Fruit fly (Drosophila melanogaster) whole organism, wandering third instar larva: Measurements from ENCODE around the gene CG31199.

Experiments
- Abd-B ChIP-seq: fragments of >200 bp; optimal IDR thresholded peaks from 2 replicates; lab custom pipeline; 2017; ENCODE audit warnings: missing biosample characterization, missing genetic modification characterization
- CrebA ChIP-seq: fragments of 200-800 bp; sonication (Bioruptor generic); optimal IDR thresholded peaks from 2 replicates; lab custom pipeline; 2016; ENCODE audit warnings: missing biosample characterization, mild to moderate bottlenecking, missing genetic modification characterization, borderline replicate concordance
- Myc ChIP-seq: fragments of >200 bp; optimal IDR thresholded peaks from 2 replicates; lab custom pipeline; 2017
- N ChIP-seq: fragments of >200 bp; optimal IDR thresholded peaks from 2 replicates; lab custom pipeline; 2018; ENCODE audit warnings: missing biosample characterization, missing external identifiers, missing genetic modification characterization
- OdsH ChIP-seq: fragments of 200-800 bp; sonication (Bioruptor generic); optimal IDR thresholded peaks from 2 replicates; lab custom pipeline; 2016; ENCODE audit warnings: missing biosample characterization, mild to moderate bottlenecking, missing genetic modification characterization
- Rel ChIP-seq, 2 experiments: fragments of 200-800 bp; sonication (Bioruptor generic) in 1 of 2; optimal IDR thresholded peaks; 2 replicates in 1 of 2; 3 replicates in 1 of 2; lab custom pipeline; 2016 to 2019; ENCODE audit warnings: mild to moderate bottlenecking in 2 of 2, missing biosample characterization in 2 of 2, missing genetic modification characterization in 2 of 2, moderate library complexity in 1 of 2
- Sp1 ChIP-seq: fragments of 200-800 bp; sonication (Bioruptor generic); optimal IDR thresholded peaks from 3 replicates; lab custom pipeline; 2019; ENCODE audit warnings: missing biosample characterization, mild to moderate bottlenecking, missing genetic modification characterization, moderate library complexity
- pan ChIP-seq: fragments of >200 bp; optimal IDR thresholded peaks from 2 replicates; lab custom pipeline; 2017
- psq ChIP-seq: fragments of 200-800 bp; sonication (Bioruptor generic); optimal IDR thresholded peaks from 3 replicates; lab custom pipeline; 2017; ENCODE audit warnings: missing biosample characterization, mild to moderate bottlenecking, missing genetic modification characterization, moderate library complexity
- rgr ChIP-seq: fragments of 200-800 bp; sonication (Bioruptor generic); optimal IDR thresholded peaks from 3 replicates; lab custom pipeline; 2016; ENCODE audit warnings: missing biosample characterization, mild to moderate bottlenecking, missing genetic modification characterization
- sv ChIP-seq: fragments of 200-800 bp; sonication (Bioruptor generic); optimal IDR thresholded peaks from 3 replicates; lab custom pipeline; 2016; ENCODE audit warnings: missing biosample characterization, missing genetic modification characterization
- usp ChIP-seq: fragments of >200 bp; optimal IDR thresholded peaks from 2 replicates; lab custom pipeline; 2017; ENCODE audit warnings: missing biosample characterization, missing genetic modification characterization

DNA sequence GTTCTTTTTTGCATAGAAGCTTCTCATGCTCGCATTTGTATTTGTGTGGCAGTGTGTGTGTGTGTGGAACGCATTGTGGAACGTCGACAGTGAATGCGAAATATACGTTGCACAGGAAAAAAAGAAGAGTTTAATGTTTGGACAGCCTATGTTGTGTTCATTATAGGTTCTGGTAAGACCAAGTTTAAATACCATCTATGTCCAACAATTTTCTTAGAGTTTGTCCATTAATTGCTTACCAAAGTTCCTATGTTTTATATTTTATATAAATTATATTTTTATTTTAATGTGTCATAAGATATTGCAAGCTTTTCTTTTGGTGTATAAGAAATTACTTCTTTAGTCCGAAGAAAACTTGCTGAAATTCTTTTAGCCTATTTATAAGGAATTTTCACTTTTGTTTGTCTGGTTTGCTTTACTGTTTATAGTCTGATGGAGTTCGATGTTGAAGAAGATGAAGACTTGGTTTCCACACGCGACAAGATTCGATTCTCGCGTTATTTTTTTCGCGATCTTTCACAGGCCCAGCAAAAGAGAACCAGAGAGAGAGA is 38.5 kb upstream of the CG31199 start:
- TF ChIP-seq pan (lab: Kevin White, UChicago), result no peak
- TF ChIP-seq sv (GFP tag; lab: Kevin White, UChicago), result no peak
- no peak for TF ChIP-seq usp (GFP tag; lab: Kevin White, UChicago)
- peak; percentile 71 for TF ChIP-seq OdsH (GFP tag; lab: Kevin White, UChicago)
- no peak for TF ChIP-seq N (GFP tag; lab: Kevin White, UChicago)
- TF ChIP-seq psq, result peak; percentile 79
- peak; percentile 91 for TF ChIP-seq rgr (GFP tag; lab: Kevin White, UChicago)
- no peak for TF ChIP-seq Abd-B (GFP tag; lab: Kevin White, UChicago)
- TF ChIP-seq CrebA (GFP tag; lab: Kevin White, UChicago), result no peak
- no peak for TF ChIP-seq Myc (lab: Kevin White, UChicago)
- peak; percentile 89 for TF ChIP-seq Sp1 (GFP tag; lab: Kevin White, UChicago)
- TF ChIP-seq Rel (GFP tag; optimal IDR thresholded peaks at IDR 0.05; lab: Kevin White, UChicago), result no peak
- peak; percentile 36 for TF ChIP-seq Rel (tag; optimal IDR thresholded peaks at IDR 0.05; lab: Kevin White, UChicago)
